Worm (Caenorhabditis elegans): ENCODE results near the gene sqv-3.

sqv-3 gene

ce11 chrIII:9780665-9781304 lies 631 bp upstream of the sqv-3 start, which contains the start of gene vha-1:
vha-1 (plus strand) TSS chrIII:9781254.
- TF ChIP-seq dao-5 (tag; optimal IDR thresholded peaks at IDR 0.05) (no peak), him-1 (tag; optimal IDR thresholded peaks at IDR 0.05) (peak; percentile 63), W03F9.2 (tag; optimal IDR thresholded peaks at IDR 0.05) (peak; percentile 87)

DNA sequence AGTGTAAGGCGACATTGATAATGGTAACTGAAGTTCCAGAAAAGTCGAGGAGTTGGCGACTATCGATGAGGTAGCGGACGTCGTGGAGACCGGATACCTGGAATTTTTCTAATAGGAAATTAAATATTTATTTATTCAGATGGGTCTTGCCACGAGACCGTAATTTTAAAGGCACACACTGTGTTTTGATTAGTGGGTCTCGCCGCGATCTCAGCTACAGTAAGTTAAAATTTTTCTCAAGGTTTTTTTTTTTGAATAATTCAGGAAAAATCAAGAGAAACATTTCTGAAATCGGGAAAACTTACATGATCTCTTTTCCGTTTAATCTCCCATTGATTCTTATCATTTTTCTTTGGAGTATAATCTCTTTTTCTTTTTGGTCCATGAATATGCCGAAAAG lies 1.1 kb downstream of the sqv-3 start:
- no peak for TF ChIP-seq W03F9.2 (tag; optimal IDR thresholded peaks at IDR 0.05)
- no peak for TF ChIP-seq him-1 (tag; optimal IDR thresholded peaks at IDR 0.05)
- no peak for TF ChIP-seq dao-5 (tag; optimal IDR thresholded peaks at IDR 0.05)

DNA sequence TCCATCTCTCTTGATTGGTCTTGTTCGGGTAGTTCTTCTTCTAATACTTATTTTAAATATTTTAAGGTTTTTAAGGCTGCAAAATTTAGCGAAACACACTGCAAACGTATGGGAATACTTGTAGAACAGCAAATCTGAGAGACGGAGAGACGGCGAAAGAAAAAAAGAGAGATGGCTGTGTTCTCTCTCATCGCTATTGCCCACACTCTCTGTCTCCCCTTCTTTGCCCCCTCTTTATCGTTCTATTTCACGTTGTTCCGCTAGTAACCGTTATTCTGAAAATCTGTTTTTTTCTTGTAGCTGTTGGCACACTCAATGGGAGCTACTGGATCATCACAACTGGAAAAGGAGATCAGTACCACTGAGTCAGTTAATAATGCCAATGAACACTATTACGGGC lies 3.8 kb downstream of the sqv-3 start, which contains the start of gene usp-46:
Gene usp-46, plus strand, starts transcription at position 301 of the 400 bp plus-strand sequence.
- TF ChIP-seq dao-5 (tag; optimal IDR thresholded peaks at IDR 0.05) (no peak), W03F9.2 (tag; optimal IDR thresholded peaks at IDR 0.05) (no peak), him-1 (tag; optimal IDR thresholded peaks at IDR 0.05) (no peak)

DNA sequence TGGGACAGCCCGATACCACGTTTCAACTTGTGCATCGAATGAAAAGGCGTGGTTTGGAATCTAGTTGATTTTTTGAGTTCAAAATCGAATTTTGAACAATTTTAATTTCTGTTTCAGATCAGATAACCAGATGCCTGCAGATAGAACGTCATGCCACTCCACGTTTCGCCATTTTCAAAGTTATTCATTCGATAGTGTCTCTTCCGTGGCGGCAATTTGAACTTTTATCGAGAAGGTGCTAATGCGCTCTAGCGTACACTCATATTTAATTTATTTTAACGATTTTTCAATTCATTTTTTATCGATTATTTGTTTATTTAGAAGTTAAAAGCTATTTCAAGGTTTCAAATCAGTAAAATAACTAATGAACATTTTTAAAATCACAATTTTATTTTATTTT lies 4.2 kb downstream of the sqv-3 start:
- TF ChIP-seq him-1 (tag; optimal IDR thresholded peaks at IDR 0.05) (no peak), dao-5 (tag; optimal IDR thresholded peaks at IDR 0.05) (no peak), W03F9.2 (tag; optimal IDR thresholded peaks at IDR 0.05) (no peak)

ce11 chrIII:9772394-9772793 lies 7.8 kb downstream of the sqv-3 start:
- TF ChIP-seq dao-5 (tag; optimal IDR thresholded peaks at IDR 0.05) (no peak), him-1 (tag; optimal IDR thresholded peaks at IDR 0.05) (no peak), W03F9.2 (tag; optimal IDR thresholded peaks at IDR 0.05) (no peak)

- no peak for TF ChIP-seq dao-5 (tag; optimal IDR thresholded peaks at IDR 0.05)
- TF ChIP-seq him-1 (tag; optimal IDR thresholded peaks at IDR 0.05): no peak
- TF ChIP-seq W03F9.2 (tag; optimal IDR thresholded peaks at IDR 0.05): no peak
Measured at ce11 chrIII:9770590-9770989, 9.6 kb downstream of the sqv-3 start.

DNA sequence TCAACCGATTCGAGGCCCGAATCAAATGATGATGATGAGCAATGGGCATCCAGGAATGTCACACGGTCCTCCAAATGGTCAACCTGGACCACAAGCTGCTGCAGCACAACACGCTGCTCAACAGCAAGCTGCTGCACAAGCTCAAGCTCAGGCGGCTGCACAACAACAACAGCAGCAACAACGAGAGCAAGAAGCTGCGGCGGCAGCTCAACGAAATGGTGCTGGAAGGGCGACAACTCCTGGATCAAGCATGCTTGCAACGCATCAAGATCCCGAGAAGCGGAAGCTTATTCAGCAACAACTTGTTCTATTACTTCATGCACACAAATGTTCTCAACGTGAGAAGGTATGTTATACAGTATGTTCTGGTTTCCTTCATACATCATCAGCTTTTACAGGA lies 12.1 kb downstream of the sqv-3 start:
- TF ChIP-seq him-1 (tag; optimal IDR thresholded peaks at IDR 0.05) (no peak), dao-5 (tag; optimal IDR thresholded peaks at IDR 0.05) (no peak), W03F9.2 (tag; optimal IDR thresholded peaks at IDR 0.05) (no peak)

DNA sequence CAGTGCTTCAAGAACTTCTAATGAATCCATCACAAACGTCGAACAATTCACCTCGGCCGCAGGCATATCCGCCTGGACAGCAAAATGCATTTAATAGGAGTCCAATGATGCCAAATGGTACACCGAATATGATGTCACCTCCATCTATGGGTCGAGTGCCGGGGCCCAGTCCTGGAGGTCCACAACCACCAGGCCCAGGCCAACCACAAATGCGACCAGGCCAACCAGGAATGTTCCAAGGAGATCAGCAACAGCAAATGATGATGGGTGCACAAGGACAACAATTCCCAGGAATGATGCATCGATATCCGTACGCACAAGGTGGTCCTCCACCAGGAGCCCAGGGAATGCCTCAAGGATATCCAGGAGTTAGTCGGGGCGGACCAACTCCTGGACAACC lies 13.1 kb downstream of the sqv-3 start:
- TF ChIP-seq dao-5 (tag; optimal IDR thresholded peaks at IDR 0.05) (no peak), him-1 (tag; optimal IDR thresholded peaks at IDR 0.05) (no peak), W03F9.2 (tag; optimal IDR thresholded peaks at IDR 0.05) (no peak)

DNA sequence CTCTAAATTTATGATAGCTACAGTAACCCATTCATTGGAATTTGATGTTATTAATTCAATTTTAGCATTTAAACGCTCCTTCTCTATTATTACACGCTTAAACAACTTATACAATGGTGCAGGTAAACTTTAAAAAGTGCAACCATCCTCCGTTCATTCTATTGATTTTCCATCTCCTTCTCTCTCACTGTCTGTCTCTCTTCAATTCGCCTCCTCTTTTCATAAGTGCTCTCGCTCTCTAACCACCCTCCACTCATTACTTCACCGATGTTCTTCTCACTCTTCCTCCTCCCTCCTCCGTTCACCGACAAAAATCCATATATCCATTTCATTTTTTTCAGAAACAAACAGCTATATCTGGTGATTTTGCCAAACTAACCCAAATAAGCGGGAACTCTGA lies 14.0 kb downstream of the sqv-3 start, which contains the start of gene cbp-1:
Gene cbp-1, plus strand, starts transcription at position 335 of the 400 bp plus-strand sequence.
- TF ChIP-seq dao-5 (tag; optimal IDR thresholded peaks at IDR 0.05): no peak
- TF ChIP-seq W03F9.2 (tag; optimal IDR thresholded peaks at IDR 0.05): no peak
- no peak for TF ChIP-seq him-1 (tag; optimal IDR thresholded peaks at IDR 0.05)

ce11 chrIII:9765465-9765900 lies 14.7 kb downstream of the sqv-3 start:
- peak; percentile 93 for TF ChIP-seq W03F9.2 (tag; optimal IDR thresholded peaks at IDR 0.05)
- TF ChIP-seq dao-5 (tag; optimal IDR thresholded peaks at IDR 0.05): peak; percentile 40
- peak; percentile 89 for TF ChIP-seq him-1 (tag; optimal IDR thresholded peaks at IDR 0.05)

DNA sequence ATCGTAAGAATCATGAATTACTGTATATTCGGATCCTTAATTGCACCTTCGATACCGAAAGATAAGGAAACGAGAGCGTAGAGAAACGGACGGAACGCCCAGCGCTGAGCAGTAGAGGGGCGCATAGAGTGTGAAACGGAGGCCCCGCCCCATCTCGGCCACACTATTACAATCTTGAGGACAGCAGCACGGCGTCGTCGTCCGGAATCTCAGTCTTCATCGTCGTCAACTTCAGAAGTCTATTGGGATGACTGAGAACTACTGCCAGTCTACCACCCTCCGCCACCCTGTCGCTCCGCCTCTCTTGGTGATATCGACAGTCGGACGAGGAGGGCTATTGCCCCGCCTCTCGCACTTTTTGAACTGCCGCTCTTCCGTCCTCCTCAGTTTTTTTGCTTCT lies 15.4 kb downstream of the sqv-3 start:
- TF ChIP-seq W03F9.2 (tag; optimal IDR thresholded peaks at IDR 0.05): no peak
- TF ChIP-seq him-1 (tag; optimal IDR thresholded peaks at IDR 0.05): no peak
- no peak for TF ChIP-seq dao-5 (tag; optimal IDR thresholded peaks at IDR 0.05)

ce11 chrIII:9762093-9762748 lies 17.9 kb downstream of the sqv-3 start, which contains the start of gene gcc-2:
gcc-2 (minus strand) TSS chrIII:9762143.
- no peak for TF ChIP-seq him-1 (tag; optimal IDR thresholded peaks at IDR 0.05)
- TF ChIP-seq W03F9.2 (tag; optimal IDR thresholded peaks at IDR 0.05): peak; percentile 29

DNA sequence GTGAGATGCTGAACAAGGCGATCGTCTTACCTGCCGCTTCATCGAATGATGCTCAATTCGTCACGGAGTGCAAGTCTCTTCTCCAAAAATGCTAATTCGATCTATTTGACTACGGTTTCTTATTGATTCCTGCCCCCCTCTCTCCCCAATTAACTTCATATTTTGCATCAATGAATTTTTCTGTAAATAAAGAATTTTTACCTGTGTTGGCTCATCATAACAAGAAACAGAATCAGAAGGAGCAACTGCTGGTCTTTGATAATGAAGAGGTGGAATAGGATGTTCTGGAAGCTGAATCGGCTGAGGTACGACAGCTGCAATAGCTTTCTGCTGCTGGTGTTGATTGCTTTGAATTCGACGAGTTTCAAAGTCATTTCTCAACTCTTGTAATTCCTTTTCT lies 20.0 kb downstream of the sqv-3 start:
- no peak for TF ChIP-seq dao-5 (tag; optimal IDR thresholded peaks at IDR 0.05)
- TF ChIP-seq him-1 (tag; optimal IDR thresholded peaks at IDR 0.05): no peak
- no peak for TF ChIP-seq W03F9.2 (tag; optimal IDR thresholded peaks at IDR 0.05)

ce11 chrIII:9758848-9759247 lies 21.3 kb downstream of the sqv-3 start, which contains the start of gene rmd-1:
rmd-1 (plus strand) TSS chrIII:9759094.
- TF ChIP-seq dao-5 (tag; optimal IDR thresholded peaks at IDR 0.05) (no peak), him-1 (tag; optimal IDR thresholded peaks at IDR 0.05) (no peak), W03F9.2 (tag; optimal IDR thresholded peaks at IDR 0.05) (no peak)
